Worm (Caenorhabditis elegans) whole organism, L1 larva: ENCODE data around the gene spp-13.

Source experiments
- aly-2 ChIP-seq: fragments of 150-350 bp; optimal IDR thresholded peaks from 2 replicates; lab custom pipeline; 2014; ENCODE audit warnings: missing biosample characterization, missing genetic modification characterization
- fos-1 ChIP-seq: fragments of 150-350 bp; optimal IDR thresholded peaks from 2 replicates; lab custom pipeline; 2014; ENCODE audit warnings: missing biosample characterization, missing genetic modification characterization
- mdl-1 ChIP-seq, 2 experiments: fragments of 150-350 bp; optimal IDR thresholded peaks; 2 replicates each; lab custom pipeline; 2014 to 2017; ENCODE audit warnings: missing biosample characterization in 2 of 2, missing genetic modification characterization in 2 of 2, inconsistent platforms in 1 of 2
- nhr-11 ChIP-seq: fragments of 150-350 bp; optimal IDR thresholded peaks from 2 replicates; lab custom pipeline; 2014; ENCODE audit warnings: missing biosample characterization, missing genetic modification characterization
- nhr-76 ChIP-seq: sonication (generic microtip); optimal IDR thresholded peaks from 2 replicates; lab custom pipeline; 2017; ENCODE audit warnings: missing biosample characterization, missing genetic modification characterization
- swsn-7 ChIP-seq: sonication (generic microtip); optimal IDR thresholded peaks from 2 replicates; lab custom pipeline; 2016; ENCODE audit warnings: missing genetic modification characterization, missing compliant biosample characterization
- unc-30 ChIP-seq: sonication (generic microtip); optimal IDR thresholded peaks from 2 replicates; lab custom pipeline; 2017; ENCODE audit warnings: missing biosample characterization, missing genetic modification characterization
- zag-1 ChIP-seq: fragments of 150-350 bp; optimal IDR thresholded peaks from 2 replicates; lab custom pipeline; 2014; ENCODE audit warnings: missing biosample characterization, missing genetic modification characterization
- ztf-11 ChIP-seq, 2 experiments: sonication (generic microtip); optimal IDR thresholded peaks; 2 replicates each; lab custom pipeline; 2016 to 2017; ENCODE audit warnings: missing genetic modification characterization in 2 of 2, missing biosample characterization in 1 of 2, missing compliant biosample characterization in 1 of 2

- TF ChIP-seq swsn-7 (tag; lab: Kevin White, UChicago) = peak; percentile 94
- TF ChIP-seq mdl-1 (tag; optimal IDR thresholded peaks at IDR 0.05; lab: Kevin White, UChicago) = peak in 1 of 2 experiments; percentile 81
- TF ChIP-seq nhr-76 = no peak
- no peak for TF ChIP-seq zag-1 (tag; lab: Kevin White, UChicago)
- peak; percentile 84 for TF ChIP-seq fos-1 (tag; lab: Kevin White, UChicago)
- TF ChIP-seq ztf-11 (tag; optimal IDR thresholded peaks at IDR 0.05; lab: Kevin White, UChicago) = peak in 1 of 2 experiments; percentile 85
- TF ChIP-seq nhr-11 (tag; lab: Kevin White, UChicago) = peak; percentile 62
- TF ChIP-seq unc-30 (tag; lab: Kevin White, UChicago) = no peak
- peak; percentile 63 for TF ChIP-seq aly-2 (tag; lab: Kevin White, UChicago)
Observed at ce11 chrX:8404308-8405085, 13.8 kb downstream of the spp-13 start.
